Fruit fly (Drosophila melanogaster) whole organism, prepupa: ENCODE data around the gene CG13384.

Experiments
- Blimp-1 ChIP-seq: fragments of 200-800 bp; sonication (Bioruptor generic); optimal IDR thresholded peaks from 3 replicates; lab custom pipeline; 2017; ENCODE audit warnings: missing biosample characterization, missing genetic modification characterization, mild to moderate bottlenecking, moderate library complexity, missing genetic modification reagents
- CG10669 ChIP-seq: fragments of 200-800 bp; sonication (Bioruptor generic); optimal IDR thresholded peaks from 3 replicates; lab custom pipeline; 2018; ENCODE audit warnings: missing biosample characterization, mild to moderate bottlenecking, missing genetic modification characterization, moderate library complexity
- CG11294 ChIP-seq: fragments of 200-800 bp; sonication (Bioruptor generic); IDR thresholded peaks from 2 replicates; pipeline ENCODE4 v1.3.6; 2022; ENCODE audit warnings: missing biosample characterization, missing genetic modification characterization
- CG11762 ChIP-seq: fragments of 200-800 bp; sonication (Bioruptor generic); optimal IDR thresholded peaks from 3 replicates; lab custom pipeline; 2016; ENCODE audit warnings: missing biosample characterization, missing genetic modification characterization; ENCODE audit not compliant: insufficient read depth
- CG11902 ChIP-seq: fragments of 200-800 bp; sonication (Bioruptor generic); optimal IDR thresholded peaks from 3 replicates; lab custom pipeline; 2016; ENCODE audit warnings: missing biosample characterization, missing genetic modification characterization
- CG15336 ChIP-seq: fragments of 200-800 bp; sonication (Bioruptor generic); IDR thresholded peaks from 2 replicates; pipeline ENCODE4 v1.3.6; 2022; ENCODE audit warnings: missing biosample characterization, missing genetic modification characterization
- CG16779 ChIP-seq: fragments of 200-800 bp; sonication (Bioruptor generic); optimal IDR thresholded peaks from 3 replicates; lab custom pipeline; 2017; ENCODE audit warnings: missing biosample characterization, mild to moderate bottlenecking, missing genetic modification characterization
- CG3032 ChIP-seq: fragments of 200-800 bp; optimal IDR thresholded peaks from 2 replicates; lab custom pipeline; 2019; ENCODE audit warnings: missing biosample characterization, mild to moderate bottlenecking, missing genetic modification characterization, moderate library complexity
- CG31627 ChIP-seq: fragments of 200-800 bp; sonication (Bioruptor generic); optimal IDR thresholded peaks from 3 replicates; lab custom pipeline; 2016; ENCODE audit warnings: missing biosample characterization, missing genetic modification characterization
- CG32006 ChIP-seq: fragments of 200-800 bp; sonication (Bioruptor generic); optimal IDR thresholded peaks from 3 replicates; lab custom pipeline; 2017; ENCODE audit warnings: missing biosample characterization, mild to moderate bottlenecking, missing genetic modification characterization
- CG34406 ChIP-seq: fragments of 200-800 bp; sonication (Bioruptor generic); optimal IDR thresholded peaks from 3 replicates; lab custom pipeline; 2016; ENCODE audit warnings: missing biosample characterization, missing genetic modification characterization
- CG3919 ChIP-seq: fragments of 200-800 bp; sonication (Bioruptor generic); optimal IDR thresholded peaks from 3 replicates; lab custom pipeline; 2016; ENCODE audit warnings: missing biosample characterization, missing genetic modification characterization
- CG4318 ChIP-seq: fragments of 200-800 bp; sonication (Bioruptor generic); optimal IDR thresholded peaks from 3 replicates; lab custom pipeline; 2017; ENCODE audit warnings: missing biosample characterization, mild to moderate bottlenecking, missing genetic modification characterization
- CG6163 ChIP-seq: fragments of 200-800 bp; sonication (Bioruptor generic); IDR thresholded peaks from 3 replicates; pipeline ENCODE4 v1.3.6; 2022; ENCODE audit warnings: missing biosample characterization, missing genetic modification characterization
- CG6276 ChIP-seq: fragments of 200-800 bp; sonication (Bioruptor generic); optimal IDR thresholded peaks from 2 replicates; lab custom pipeline; 2017; ENCODE audit warnings: missing biosample characterization, mild to moderate bottlenecking, missing genetic modification characterization
- CG6792 ChIP-seq: fragments of 200-800 bp; sonication (Bioruptor generic); optimal IDR thresholded peaks from 3 replicates; lab custom pipeline; 2016; ENCODE audit warnings: missing biosample characterization, missing genetic modification characterization
- CG6808 ChIP-seq: fragments of 200-800 bp; sonication (Bioruptor generic); optimal IDR thresholded peaks from 3 replicates; lab custom pipeline; 2017; ENCODE audit warnings: missing biosample characterization, missing genetic modification characterization, mild to moderate bottlenecking, moderate library complexity, missing genetic modification reagents
- CG7368 ChIP-seq: fragments of 200-800 bp; sonication (Bioruptor generic); optimal IDR thresholded peaks from 3 replicates; lab custom pipeline; 2016; ENCODE audit warnings: missing biosample characterization, missing genetic modification characterization
- CG8119 ChIP-seq: fragments of 200-800 bp; sonication (Bioruptor generic); IDR thresholded peaks from 3 replicates; pipeline ENCODE4 v1.3.6; 2022; ENCODE audit warnings: missing biosample characterization, missing genetic modification characterization
- CG9139 ChIP-seq: fragments of 200-800 bp; sonication (Bioruptor generic); optimal IDR thresholded peaks from 3 replicates; lab custom pipeline; 2017; ENCODE audit warnings: missing biosample characterization, mild to moderate bottlenecking, missing genetic modification characterization
- Eip75B ChIP-seq: fragments of 200-800 bp; sonication (Bioruptor generic); optimal IDR thresholded peaks from 3 replicates; lab custom pipeline; 2016; ENCODE audit warnings: missing biosample characterization, missing genetic modification characterization
- Eip78C ChIP-seq: fragments of 200-800 bp; sonication (Bioruptor generic); peaks from one replicate; lab custom pipeline; 2016; ENCODE audit warnings: missing biosample characterization, missing genetic modification characterization
- Eip93F ChIP-seq: fragments of 200-800 bp; sonication (Bioruptor generic); optimal IDR thresholded peaks from 2 replicates; lab custom pipeline; 2016; ENCODE audit warnings: missing biosample characterization, mild to moderate bottlenecking, missing genetic modification characterization
- Ets21C ChIP-seq: fragments of 200-800 bp; sonication (Bioruptor generic); optimal IDR thresholded peaks from 3 replicates; lab custom pipeline; 2016; ENCODE audit warnings: missing biosample characterization, missing genetic modification characterization
- Ets96B ChIP-seq: fragments of 200-800 bp; optimal IDR thresholded peaks from 2 replicates; lab custom pipeline; 2019; ENCODE audit warnings: missing biosample characterization, mild to moderate bottlenecking, missing genetic modification characterization, moderate library complexity
- Gug ChIP-seq: fragments of 200-800 bp; sonication (Bioruptor generic); IDR thresholded peaks from 2 replicates; pipeline ENCODE4 v1.3.6; 2022; ENCODE audit warnings: missing biosample characterization, missing genetic modification characterization
- Hr39 ChIP-seq: fragments of 200-800 bp; sonication (Bioruptor generic); optimal IDR thresholded peaks from 2 replicates; lab custom pipeline; 2016; ENCODE audit warnings: missing biosample characterization, missing genetic modification characterization
- Hr4 ChIP-seq: fragments of 200-800 bp; sonication (Bioruptor generic); optimal IDR thresholded peaks from 3 replicates; lab custom pipeline; 2016; ENCODE audit warnings: missing biosample characterization, missing genetic modification characterization
- Lpt ChIP-seq: fragments of 200-800 bp; sonication (Bioruptor generic); optimal IDR thresholded peaks from 3 replicates; lab custom pipeline; 2016; ENCODE audit warnings: missing biosample characterization, missing genetic modification characterization
- OdsH ChIP-seq: fragments of 200-800 bp; sonication (Bioruptor generic); optimal IDR thresholded peaks from 3 replicates; lab custom pipeline; 2016; ENCODE audit warnings: missing biosample characterization, missing genetic modification characterization
- Smox ChIP-seq: fragments of 200-800 bp; sonication (Bioruptor generic); optimal IDR thresholded peaks from 3 replicates; lab custom pipeline; 2016; ENCODE audit warnings: missing biosample characterization, missing genetic modification characterization
- Sox102F ChIP-seq: fragments of 200-800 bp; sonication (Bioruptor generic); optimal IDR thresholded peaks from 2 replicates; lab custom pipeline; 2016; ENCODE audit warnings: missing biosample characterization, mild to moderate bottlenecking, missing genetic modification characterization
- Sox15 ChIP-seq: fragments of 200-800 bp; sonication (Bioruptor generic); optimal IDR thresholded peaks from 3 replicates; lab custom pipeline; 2016; ENCODE audit warnings: missing biosample characterization, missing genetic modification characterization
- acj6 ChIP-seq: fragments of 200-800 bp; sonication (Bioruptor generic); optimal IDR thresholded peaks from 3 replicates; lab custom pipeline; 2016; ENCODE audit warnings: missing biosample characterization, missing genetic modification characterization
- dsx ChIP-seq: fragments of 200-800 bp; optimal IDR thresholded peaks from 3 replicates; lab custom pipeline; 2019; ENCODE audit warnings: missing biosample characterization, mild to moderate bottlenecking, missing genetic modification characterization, moderate library complexity; ENCODE audit not compliant: poor library complexity, severe bottlenecking
- esn ChIP-seq: fragments of 200-800 bp; sonication (Bioruptor generic); optimal IDR thresholded peaks from 2 replicates; lab custom pipeline; 2016; ENCODE audit warnings: missing biosample characterization, mild to moderate bottlenecking, missing genetic modification characterization, moderate library complexity
- fd59A ChIP-seq: fragments of 200-800 bp; sonication (Bioruptor generic); optimal IDR thresholded peaks from 2 replicates; lab custom pipeline; 2017; ENCODE audit warnings: missing biosample characterization, mild to moderate bottlenecking, missing genetic modification characterization, missing genetic modification reagents
- fkh ChIP-seq: fragments of 200-800 bp; sonication (Bioruptor generic); optimal IDR thresholded peaks from 3 replicates; lab custom pipeline; 2017; ENCODE audit warnings: missing biosample characterization, mild to moderate bottlenecking, missing genetic modification characterization, moderate library complexity
- lz ChIP-seq: fragments of 200-800 bp; sonication (Bioruptor generic); optimal IDR thresholded peaks from 3 replicates; lab custom pipeline; 2016; ENCODE audit warnings: missing biosample characterization, missing genetic modification characterization
- net ChIP-seq: fragments of 200-800 bp; sonication (Bioruptor generic); optimal IDR thresholded peaks from 3 replicates; lab custom pipeline; 2016; ENCODE audit warnings: missing biosample characterization, missing genetic modification characterization
- pdm3 ChIP-seq: fragments of 200-800 bp; sonication (Bioruptor generic); optimal IDR thresholded peaks from 3 replicates; lab custom pipeline; 2016; ENCODE audit warnings: missing biosample characterization, missing genetic modification characterization
- salr ChIP-seq, 2 experiments: fragments of 200-800 bp; sonication (Bioruptor generic); optimal IDR thresholded peaks; 3 replicates each; lab custom pipeline; 2016 to 2018; ENCODE audit warnings: missing biosample characterization in 2 of 2, missing genetic modification characterization in 2 of 2, mild to moderate bottlenecking in 1 of 2
- spab ChIP-seq: fragments of 200-800 bp; sonication (Bioruptor generic); optimal IDR thresholded peaks from 2 replicates; lab custom pipeline; 2017; ENCODE audit warnings: missing biosample characterization, mild to moderate bottlenecking, missing genetic modification characterization, missing genetic modification reagents
- ss ChIP-seq, 2 experiments: fragments of 200-800 bp; sonication (Bioruptor generic); optimal IDR thresholded peaks; 2 replicates in 1 of 2; 3 replicates in 1 of 2; lab custom pipeline; 2017 to 2018; ENCODE audit warnings: mild to moderate bottlenecking in 2 of 2, missing biosample characterization in 2 of 2, missing genetic modification characterization in 2 of 2, moderate library complexity in 1 of 2
- svp ChIP-seq: fragments of 200-800 bp; sonication (Bioruptor generic); peaks from one replicate; lab custom pipeline; 2016; ENCODE audit warnings: missing biosample characterization, missing genetic modification characterization
- topi ChIP-seq: fragments of 200-800 bp; sonication (Bioruptor generic); optimal IDR thresholded peaks from 3 replicates; lab custom pipeline; 2016; ENCODE audit warnings: missing biosample characterization, missing genetic modification characterization
- vri ChIP-seq: fragments of 200-800 bp; sonication (Bioruptor generic); optimal IDR thresholded peaks from 3 replicates; lab custom pipeline; 2016; ENCODE audit warnings: missing biosample characterization, mild to moderate bottlenecking, missing genetic modification characterization

CG13384 gene

dm6 chr2L:8417562-8417961 is 33.3 kb downstream of the CG13384 start (continued):
- TF ChIP-seq salr (GFP tag; optimal IDR thresholded peaks at IDR 0.05; lab: Kevin White, UChicago) (no peak), CG6276 (GFP tag; lab: Kevin White, UChicago) (no peak), Blimp-1 (GFP tag; lab: Kevin White, UChicago) (peak; percentile 4), acj6 (GFP tag; lab: Kevin White, UChicago) (no peak), CG10669 (no peak), lz (GFP tag; lab: Kevin White, UChicago) (no peak), Ets21C (GFP tag; lab: Kevin White, UChicago) (no peak), CG11294 (GFP tag; lab: Robert Waterston, UW) (no peak), CG15336 (GFP tag; lab: Robert Waterston, UW) (no peak), Sox15 (GFP tag; lab: Kevin White, UChicago) (no peak), OdsH (GFP tag; lab: Kevin White, UChicago) (no peak), Smox (GFP tag; lab: Kevin White, UChicago) (no peak), Eip78C (peak; percentile 52), CG16779 (tag; lab: Kevin White, UChicago) (no peak), Gug (GFP tag; lab: Robert Waterston, UW) (no peak), Hr4 (no peak), CG31627 (GFP tag; lab: Kevin White, UChicago) (no peak), CG34406 (GFP tag; lab: Kevin White, UChicago) (no peak), CG32006 (no peak), fkh (peak; percentile 34), CG7368 (no peak), Eip93F (no peak), Eip75B (no peak), dsx (no peak), vri (GFP tag; lab: Kevin White, UChicago) (peak; percentile 20)
- TF ChIP-seq, all 60 proteins: peak for 6

- 0 out of 3 replicates have a peak, but pooled peaks have one; percentile 17 for TF ChIP-seq CG8119 (GFP tag; lab: Robert Waterston, UW)
- TF ChIP-seq CG9139, result peak; percentile 38
- TF ChIP-seq spab, result peak; percentile 11
- TF ChIP-seq Eip78C, result peak; percentile 61
- TF ChIP-seq CG6792 (GFP tag; lab: Kevin White, UChicago), result no peak
- TF ChIP-seq Eip75B, result no peak
- peak; percentile 22 for TF ChIP-seq CG6276 (GFP tag; lab: Kevin White, UChicago)
- peak; percentile 32 for TF ChIP-seq CG6808
- TF ChIP-seq svp (GFP tag; lab: Kevin White, UChicago), result peak; percentile 57
- peak; percentile 36 to 49 for TF ChIP-seq ss (GFP tag; optimal IDR thresholded peaks at IDR 0.05; lab: Kevin White, UChicago)
These were observed 34.0 kb downstream of the CG13384 start for dm6 chr2L:8418113-8418885.

dm6 chr2L:8419382-8419940 is 35.2 kb downstream of the CG13384 start:
- TF ChIP-seq Ets21C (GFP tag; lab: Kevin White, UChicago), result no peak
- TF ChIP-seq Smox (GFP tag; lab: Kevin White, UChicago), result no peak
- TF ChIP-seq Sox102F (GFP tag; lab: Kevin White, UChicago), result no peak
- TF ChIP-seq CG11294 (GFP tag; lab: Robert Waterston, UW), result no peak
- TF ChIP-seq CG3919 (GFP tag; lab: Kevin White, UChicago), result no peak
- no peak for TF ChIP-seq net (GFP tag; lab: Kevin White, UChicago)
- no peak for TF ChIP-seq pdm3 (GFP tag; lab: Kevin White, UChicago)
- TF ChIP-seq Hr39 (GFP tag; lab: Kevin White, UChicago), result no peak
- no peak for TF ChIP-seq CG10669
- TF ChIP-seq topi (GFP tag; lab: Kevin White, UChicago), result no peak
- TF ChIP-seq svp (GFP tag; lab: Kevin White, UChicago), result peak; percentile 96
- TF ChIP-seq OdsH (GFP tag; lab: Kevin White, UChicago), result no peak
- peak; percentile 69 for TF ChIP-seq CG6808
- no peak for TF ChIP-seq esn
- no peak for TF ChIP-seq fkh
- peak; percentile 42; the same call in 1 of the 3 replicates for TF ChIP-seq CG6163
- peak; percentile 28 for TF ChIP-seq Ets96B (tag; lab: Kevin White, UChicago)
- peak; percentile 32 for TF ChIP-seq CG3032
- TF ChIP-seq CG4318 (GFP tag; lab: Kevin White, UChicago), result no peak
- no peak for TF ChIP-seq CG11902
- TF ChIP-seq CG11762, result no peak
- no peak for TF ChIP-seq fd59A (GFP tag; lab: Kevin White, UChicago)
- TF ChIP-seq Lpt (GFP tag; lab: Kevin White, UChicago), result no peak
- TF ChIP-seq Eip93F, result no peak
